Worm (Caenorhabditis elegans) whole organism, L3 larva: ENCODE data around the gene F11C1.9.

Source experiments
- R02D3.7 ChIP-seq: fragments of 150-350 bp; optimal IDR thresholded peaks from 2 replicates; lab custom pipeline; 2014; ENCODE audit warnings: missing biosample characterization, missing genetic modification characterization
- aly-2 ChIP-seq: fragments of 150-350 bp; optimal IDR thresholded peaks from 2 replicates; lab custom pipeline; 2014; ENCODE audit warnings: missing biosample characterization, missing genetic modification characterization
- mml-1 ChIP-seq: fragments of 150-350 bp; sonication (generic microtip); optimal IDR thresholded peaks from 3 replicates; lab custom pipeline; 2014; ENCODE audit warnings: missing biosample characterization, missing genetic modification characterization
- nhr-76 ChIP-seq: fragments of 150-350 bp; sonication (generic microtip); optimal IDR thresholded peaks from 5 replicates; lab custom pipeline; 2014; ENCODE audit warnings: missing biosample characterization, missing genetic modification characterization
- pqm-1 ChIP-seq: fragments of 150-350 bp; optimal IDR thresholded peaks from 2 replicates; lab custom pipeline; 2017; ENCODE audit warnings: missing biosample characterization, missing genetic modification characterization, inconsistent platforms
- skn-1 ChIP-seq: fragments of 150-350 bp; optimal IDR thresholded peaks from 2 replicates; lab custom pipeline; 2014; ENCODE audit warnings: missing biosample characterization, missing genetic modification characterization
- ztf-11 ChIP-seq: fragments of 150-350 bp; optimal IDR thresholded peaks from 2 replicates; lab custom pipeline; 2014; ENCODE audit warnings: missing biosample characterization, missing genetic modification characterization

DNA sequence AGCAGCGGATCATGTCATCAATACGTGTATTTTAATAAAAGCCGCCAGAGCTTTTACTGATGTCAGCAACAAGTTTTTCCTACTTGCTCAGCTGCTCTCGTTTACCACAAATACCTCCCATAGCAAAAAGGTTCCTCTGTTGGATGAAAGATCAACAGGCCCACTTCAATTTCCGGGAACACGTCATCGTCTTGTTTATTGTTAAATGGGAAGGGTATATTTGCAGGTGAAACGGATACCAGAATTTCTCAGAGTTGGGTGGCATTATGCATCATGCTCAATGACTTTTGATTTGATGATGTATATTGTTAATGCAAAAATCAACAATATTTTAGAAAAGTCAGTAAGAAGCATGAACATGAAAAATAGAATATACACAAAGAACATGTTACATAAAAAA is 26.2 kb downstream of the F11C1.9 start:
- TF ChIP-seq R02D3.7 (tag; lab: Kevin White, UChicago), result no peak
- no peak for TF ChIP-seq mml-1
- no peak for TF ChIP-seq aly-2
- no peak for TF ChIP-seq pqm-1 (tag; lab: Kevin White, UChicago)
- TF ChIP-seq nhr-76 (tag; lab: Kevin White, UChicago), result no peak
- TF ChIP-seq skn-1, result no peak
- TF ChIP-seq ztf-11 (tag; lab: Kevin White, UChicago), result no peak
